Worm (Caenorhabditis elegans) whole organism, late embryonic: Measurements from ENCODE around the gene srd-50.

Source experiments
- C38D4.7 ChIP-seq: fragments of 200-800 bp; sonication (Bioruptor generic); optimal IDR thresholded peaks from 2 replicates; lab custom pipeline; 2018; ENCODE audit warnings: mild to moderate bottlenecking, missing genetic modification characterization, moderate library complexity, missing compliant biosample characterization
- K02D7.2 ChIP-seq: sonication (generic microtip); optimal IDR thresholded peaks from 2 replicates; lab custom pipeline; 2017; ENCODE audit warnings: mild to moderate bottlenecking, missing genetic modification characterization, missing compliant biosample characterization
- K09A11.1 ChIP-seq: sonication (generic microtip); optimal IDR thresholded peaks from 2 replicates; lab custom pipeline; 2017; ENCODE audit warnings: antibody characterized with exemption, mild to moderate bottlenecking, missing genetic modification characterization, missing compliant biosample characterization; ENCODE audit not compliant: insufficient read depth
- T23F11.4 ChIP-seq: fragments of 200-800 bp; sonication (Bioruptor generic); optimal IDR thresholded peaks from 2 replicates; lab custom pipeline; 2018; ENCODE audit warnings: mild to moderate bottlenecking, missing genetic modification characterization, missing compliant biosample characterization
- Y22D7AL.16 ChIP-seq: sonication (generic microtip); optimal IDR thresholded peaks from 2 replicates; lab custom pipeline; 2016; ENCODE audit warnings: missing genetic modification characterization, missing compliant biosample characterization
- ahr-1 ChIP-seq: sonication (generic microtip); optimal IDR thresholded peaks from 2 replicates; lab custom pipeline; 2016; ENCODE audit warnings: missing genetic modification characterization, missing compliant biosample characterization
- ama-1 ChIP-seq: fragments of 150-350 bp; optimal IDR thresholded peaks from 2 replicates; lab custom pipeline; 2014
- ceh-14 ChIP-seq: sonication (generic microtip); optimal IDR thresholded peaks from 2 replicates; lab custom pipeline; 2016; ENCODE audit warnings: missing genotype, missing genetic modification characterization, missing compliant biosample characterization
- ceh-19 ChIP-seq: fragments of 200-800 bp; sonication (Bioruptor generic); optimal IDR thresholded peaks from 2 replicates; lab custom pipeline; 2018; ENCODE audit warnings: mild to moderate bottlenecking, missing genetic modification characterization, missing compliant biosample characterization
- ceh-22 ChIP-seq: sonication (generic microtip); optimal IDR thresholded peaks from 2 replicates; lab custom pipeline; 2017; ENCODE audit warnings: missing biosample characterization, missing genetic modification characterization
- ceh-24 ChIP-seq: sonication (generic microtip); optimal IDR thresholded peaks from 2 replicates; lab custom pipeline; 2016; ENCODE audit warnings: mild to moderate bottlenecking, missing genetic modification characterization, missing compliant biosample characterization
- ceh-48 ChIP-seq: sonication (generic microtip); optimal IDR thresholded peaks from 2 replicates; lab custom pipeline; 2016; ENCODE audit warnings: missing genetic modification characterization, inconsistent platforms, missing compliant biosample characterization
- ceh-6 ChIP-seq: fragments of 200-800 bp; sonication (Bioruptor generic); optimal IDR thresholded peaks from 2 replicates; lab custom pipeline; 2018; ENCODE audit warnings: mild to moderate bottlenecking, missing genetic modification characterization, missing compliant biosample characterization
- che-1 ChIP-seq: sonication (generic microtip); optimal IDR thresholded peaks from 2 replicates; lab custom pipeline; 2016; ENCODE audit warnings: mild to moderate bottlenecking, missing genetic modification characterization, missing compliant biosample characterization
- dmd-4 ChIP-seq: sonication (generic microtip); optimal IDR thresholded peaks from 2 replicates; lab custom pipeline; 2016; ENCODE audit warnings: borderline replicate concordance, missing genetic modification characterization, missing compliant biosample characterization
- elt-2 ChIP-seq: sonication (generic microtip); optimal IDR thresholded peaks from 2 replicates; lab custom pipeline; 2016; ENCODE audit warnings: missing genetic modification reagents, missing genetic modification characterization, missing compliant biosample characterization
- ets-4 ChIP-seq: sonication (generic microtip); optimal IDR thresholded peaks from 2 replicates; lab custom pipeline; 2016; ENCODE audit warnings: missing genetic modification characterization, missing compliant biosample characterization
- eyg-1 ChIP-seq: sonication (generic microtip); optimal IDR thresholded peaks from 2 replicates; lab custom pipeline; 2016; ENCODE audit warnings: missing genotype, missing genetic modification characterization, missing compliant biosample characterization
- fkh-6 ChIP-seq: sonication (generic microtip); optimal IDR thresholded peaks from 2 replicates; lab custom pipeline; 2016; ENCODE audit warnings: missing genetic modification characterization, missing compliant biosample characterization
- hlh-30 ChIP-seq: sonication (generic microtip); optimal IDR thresholded peaks from 2 replicates; lab custom pipeline; 2017; ENCODE audit warnings: antibody characterized with exemption, missing genetic modification characterization, missing compliant biosample characterization; ENCODE audit not compliant: insufficient read depth
- hlh-6 ChIP-seq: sonication (generic microtip); optimal IDR thresholded peaks from 2 replicates; lab custom pipeline; 2016; ENCODE audit warnings: missing genotype, missing genetic modification characterization, missing compliant biosample characterization
- lim-6 ChIP-seq: sonication (generic microtip); optimal IDR thresholded peaks from 2 replicates; lab custom pipeline; 2016; ENCODE audit warnings: missing genetic modification characterization, missing compliant biosample characterization
- lin-11 ChIP-seq: fragments of 200-800 bp; sonication (Bioruptor generic); optimal IDR thresholded peaks from 2 replicates; lab custom pipeline; 2018; ENCODE audit warnings: mild to moderate bottlenecking, missing genetic modification characterization, missing compliant biosample characterization
- madf-2 ChIP-seq: sonication (generic microtip); optimal IDR thresholded peaks from 2 replicates; lab custom pipeline; 2017; ENCODE audit warnings: missing genetic modification characterization, missing compliant biosample characterization
- mec-3 ChIP-seq: sonication (generic microtip); optimal IDR thresholded peaks from 2 replicates; lab custom pipeline; 2016; ENCODE audit warnings: borderline replicate concordance, missing genetic modification characterization, missing compliant biosample characterization
- nfya-1 ChIP-seq: sonication (generic microtip); optimal IDR thresholded peaks from 2 replicates; lab custom pipeline; 2017; ENCODE audit warnings: missing genetic modification characterization, mild to moderate bottlenecking, missing compliant biosample characterization, antibody characterized with exemption, moderate library complexity
- npax-4 ChIP-seq: sonication (generic microtip); optimal IDR thresholded peaks from 2 replicates; lab custom pipeline; 2016; ENCODE audit warnings: missing genetic modification characterization, missing compliant biosample characterization
- odd-2 ChIP-seq: sonication (generic microtip); optimal IDR thresholded peaks from 2 replicates; lab custom pipeline; 2017; ENCODE audit warnings: antibody characterized with exemption, mild to moderate bottlenecking, missing genetic modification characterization, missing compliant biosample characterization
- pha-2 ChIP-seq: sonication (generic microtip); optimal IDR thresholded peaks from 2 replicates; lab custom pipeline; 2017; ENCODE audit warnings: mild to moderate bottlenecking, missing genetic modification characterization, missing compliant biosample characterization
- pha-4 ChIP-seq: fragments of 150-350 bp; optimal IDR thresholded peaks from 2 replicates; lab custom pipeline; 2018; ENCODE audit warnings: missing biosample characterization, missing genetic modification reagents, missing genetic modification characterization
- pros-1 ChIP-seq: fragments of 150-350 bp; optimal IDR thresholded peaks from 2 replicates; lab custom pipeline; 2014; ENCODE audit warnings: missing biosample characterization, missing genetic modification reagents, missing genetic modification characterization
- ref-2 ChIP-seq: sonication (generic microtip); optimal IDR thresholded peaks from 2 replicates; lab custom pipeline; 2016; ENCODE audit warnings: missing genetic modification characterization, missing compliant biosample characterization
- rnt-1 ChIP-seq: sonication (generic microtip); optimal IDR thresholded peaks from 2 replicates; lab custom pipeline; 2016; ENCODE audit warnings: missing genetic modification characterization, missing compliant biosample characterization
- sdc-2 ChIP-seq: sonication (generic microtip); optimal IDR thresholded peaks from 2 replicates; lab custom pipeline; 2016; ENCODE audit warnings: missing genotype, missing genetic modification characterization, missing compliant biosample characterization
- sox-2 ChIP-seq: fragments of 200-800 bp; sonication (Bioruptor generic); IDR thresholded peaks from 2 replicates; pipeline ENCODE4 v1.3.6; 2022; ENCODE audit warnings: missing genetic modification reagents, missing genetic modification characterization, missing compliant biosample characterization
- sox-4 ChIP-seq: sonication (generic microtip); optimal IDR thresholded peaks from 2 replicates; lab custom pipeline; 2017; ENCODE audit warnings: mild to moderate bottlenecking, missing genetic modification characterization, inconsistent platforms, missing compliant biosample characterization
- ttx-3 ChIP-seq: sonication (generic microtip); optimal IDR thresholded peaks from 2 replicates; lab custom pipeline; 2016; ENCODE audit warnings: missing genetic modification reagents, missing genetic modification characterization, missing compliant biosample characterization
- unc-3 ChIP-seq, 2 experiments: fragments of 200-800 bp in 1 of 2; sonication (Bioruptor generic) in 1 of 2; sonication (generic microtip) in 1 of 2; conservative IDR thresholded peaks in 1 of 2; optimal IDR thresholded peaks in 1 of 2; 2 replicates each; pipeline versions ENCODE4 v1.3.6 to Lab custom; 2016 to 2022; ENCODE audit warnings: missing compliant biosample characterization in 2 of 2, missing genetic modification characterization in 2 of 2, missing genetic modification reagents in 1 of 2
- unc-55 ChIP-seq: sonication (generic microtip); optimal IDR thresholded peaks from 2 replicates; lab custom pipeline; 2017; ENCODE audit warnings: missing biosample characterization, missing genetic modification reagents, missing genetic modification characterization

srd-50 gene

DNA sequence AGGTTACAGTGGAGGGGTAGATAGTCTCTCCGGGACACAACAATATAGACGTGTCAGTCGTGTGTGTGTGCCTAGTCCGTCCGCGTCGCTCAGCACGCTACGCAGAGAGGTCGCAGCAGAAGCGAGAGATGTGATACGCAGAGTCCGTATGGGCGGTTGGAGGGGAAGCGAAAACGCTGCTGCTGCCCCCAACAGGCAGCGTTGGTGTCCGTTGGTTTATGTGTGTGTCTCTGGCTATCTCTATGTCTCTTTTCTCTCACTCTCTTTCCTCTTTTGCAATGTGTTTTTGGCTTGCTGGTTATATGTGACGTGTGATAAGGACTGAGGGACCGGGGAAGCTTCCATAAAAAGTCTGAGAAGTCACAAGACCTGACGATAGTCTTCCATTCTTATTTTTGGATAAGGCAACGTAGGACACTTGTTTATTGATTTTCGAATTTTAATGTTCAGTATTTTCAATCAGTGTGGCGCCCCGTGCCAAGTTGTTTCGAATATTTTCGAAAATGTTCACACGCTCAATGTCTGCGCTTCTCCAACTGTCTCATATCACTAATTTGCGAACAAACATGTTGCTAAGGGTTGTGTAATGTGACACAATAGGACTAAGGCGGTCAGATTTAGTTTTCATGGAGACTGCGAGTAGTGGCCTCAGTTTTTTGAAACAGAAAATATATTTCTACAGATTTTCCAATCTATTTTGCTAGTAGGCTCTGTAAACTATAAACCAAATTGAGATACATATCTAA, 45.9 kb upstream of the srd-50 start, which contains the start of gene pab-2 (continued):
- TF ChIP-seq npax-4 (tag; lab: Kevin White, UChicago) (no peak), ceh-19 (peak; percentile 10), che-1 (tag; lab: Kevin White, UChicago) (no peak), hlh-6 (tag; lab: Kevin White, UChicago) (no peak), ttx-3 (tag; lab: Kevin White, UChicago) (no peak), madf-2 (tag; lab: Kevin White, UChicago) (peak; percentile 21), unc-3 (GFP tag; conservative IDR thresholded peaks at IDR 0.05; lab: Robert Waterston, UW) (0 out of 2 replicates have a peak, but pooled peaks have one; percentile 39), unc-3 (tag; optimal IDR thresholded peaks at IDR 0.05; lab: Kevin White, UChicago) (no peak)

- TF ChIP-seq nfya-1 (peak; percentile 66), eyg-1 (no peak), unc-55 (GFP tag; lab: Kevin White, UChicago) (peak; percentile 45), lim-6 (tag; lab: Kevin White, UChicago) (no peak), rnt-1 (tag; lab: Kevin White, UChicago) (no peak)
Observed at ce11 chrX:13526219-13527218, 44.9 kb upstream of the srd-50 start.

DNA sequence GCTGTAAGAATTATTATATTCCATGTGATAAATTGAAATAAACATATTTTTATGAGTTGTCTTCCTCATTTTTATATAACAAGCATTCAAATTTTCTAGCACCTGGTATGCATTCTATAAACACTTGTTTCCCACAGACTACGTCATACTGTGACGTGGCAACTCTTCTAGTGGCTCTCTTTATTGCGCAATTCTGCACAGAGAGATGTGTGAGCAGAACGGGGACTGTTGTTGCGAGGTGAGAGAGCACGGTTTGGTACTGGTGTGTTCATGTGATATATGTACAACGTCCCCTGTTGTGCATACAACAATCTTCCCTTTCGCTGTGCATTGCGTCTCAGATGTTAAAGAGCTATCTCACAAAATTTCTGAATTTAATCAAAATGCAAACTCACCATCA, 43.5 kb upstream of the srd-50 start:
- TF ChIP-seq dmd-4 = no peak
- TF ChIP-seq hlh-30 (tag; lab: Kevin White, UChicago) = peak; percentile 16
- TF ChIP-seq Y22D7AL.16 (tag; lab: Kevin White, UChicago) = no peak
- no peak for TF ChIP-seq elt-2 (tag; lab: Kevin White, UChicago)
- no peak for TF ChIP-seq lin-11 (tag; lab: Kevin White, UChicago)
- no peak for TF ChIP-seq unc-3 (GFP tag; conservative IDR thresholded peaks at IDR 0.05; lab: Robert Waterston, UW)
- TF ChIP-seq unc-3 (tag; optimal IDR thresholded peaks at IDR 0.05; lab: Kevin White, UChicago) = no peak
- TF ChIP-seq, all 69 proteins: peak for 1

DNA sequence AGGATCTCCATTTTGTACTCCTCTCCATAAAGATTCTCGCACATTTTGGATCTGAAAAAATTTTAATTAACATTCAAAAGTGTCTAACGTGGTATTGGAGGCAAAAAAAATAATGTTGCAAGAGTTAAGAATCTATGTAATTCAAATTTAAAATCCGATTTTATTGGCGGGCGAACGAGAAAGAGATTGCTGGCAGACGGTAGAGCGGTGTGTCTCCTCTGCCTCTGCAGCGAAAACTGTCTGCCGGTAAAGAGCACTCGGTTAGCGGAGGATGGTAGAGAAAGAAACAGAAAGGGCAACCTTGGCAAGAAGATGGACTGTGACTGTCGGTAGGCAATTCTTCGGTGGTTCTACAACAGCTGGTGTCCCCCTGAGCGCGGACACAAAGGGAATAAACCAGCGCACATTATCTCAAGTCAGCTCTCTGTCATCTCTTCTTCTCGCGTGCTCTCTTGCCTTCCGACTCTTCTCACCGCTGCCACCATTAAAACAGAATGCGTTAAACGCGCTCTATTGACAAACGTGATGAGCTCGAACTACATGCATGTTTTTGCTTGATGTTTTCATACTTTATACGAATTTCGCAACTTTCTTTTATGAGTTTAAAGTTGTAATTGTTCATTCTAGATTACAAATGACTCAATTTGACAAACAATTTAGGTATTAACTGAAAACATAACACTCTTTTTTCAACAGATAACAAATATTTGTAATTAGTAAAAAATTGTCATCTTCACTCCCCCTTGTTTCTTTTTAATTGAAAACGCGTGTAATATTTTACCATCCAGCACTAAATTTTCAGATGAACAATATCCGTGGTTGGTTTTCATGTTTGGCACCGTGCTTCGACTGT, 37.5 kb upstream of the srd-50 start, which contains the start of the genes cdk-4 and F18H3.1:
TSS of gene cdk-4 (minus strand) at position 51 of the 853 bp plus-strand sequence.
TSS of gene F18H3.1 (plus strand) at position 803 of the 853 bp plus-strand sequence.
- TF ChIP-seq K02D7.2 (tag; lab: Kevin White, UChicago) (no peak), pha-4 (no peak), npax-4 (tag; lab: Kevin White, UChicago) (no peak), odd-2 (tag; lab: Kevin White, UChicago) (no peak), ceh-24 (no peak), C38D4.7 (no peak), pha-2 (no peak), ceh-14 (tag; lab: Kevin White, UChicago) (no peak), hlh-30 (tag; lab: Kevin White, UChicago) (peak; percentile 23), mec-3 (no peak), ceh-48 (tag; lab: Kevin White, UChicago) (no peak), sox-4 (tag; lab: Kevin White, UChicago) (no peak), madf-2 (tag; lab: Kevin White, UChicago) (no peak), sdc-2 (tag; lab: Kevin White, UChicago) (peak; percentile 84), dmd-4 (no peak), ahr-1 (tag; lab: Kevin White, UChicago) (no peak), ama-1 (lab: Kevin White, UChicago) (no peak), sox-2 (GFP tag; lab: Robert Waterston, UW) (peak; percentile 39), pros-1 (tag; lab: Kevin White, UChicago) (no peak), ceh-22 (tag; lab: Kevin White, UChicago) (peak; percentile 4), K09A11.1 (no peak), fkh-6 (tag; lab: Kevin White, UChicago) (no peak), elt-2 (tag; lab: Kevin White, UChicago) (peak; percentile 19), ets-4 (no peak), ceh-6 (GFP tag; lab: Kevin White, UChicago) (no peak), ref-2 (peak; percentile 75), T23F11.4 (GFP tag; lab: Kevin White, UChicago) (no peak), ttx-3 (tag; lab: Kevin White, UChicago) (no peak)
